Fruit fly (Drosophila melanogaster) whole organism, embryonic: ENCODE measurements around the gene Wdr33.

Experiments used
- Aef1 ChIP-seq: fragments of 200-800 bp; sonication (Bioruptor generic); IDR thresholded peaks from 3 replicates; pipeline ENCODE4 v1.3.6; 2022; ENCODE audit warnings: missing biosample characterization, missing genetic modification characterization
- Asciz ChIP-seq: fragments of 200-800 bp; sonication (Bioruptor generic); optimal IDR thresholded peaks from 2 replicates; lab custom pipeline; 2017; ENCODE audit warnings: missing biosample characterization, mild to moderate bottlenecking, missing genetic modification characterization, missing genetic modification reagents
- CG10959 ChIP-seq: fragments of 200-800 bp; sonication (Bioruptor generic); IDR thresholded peaks from 2 replicates; pipeline ENCODE4 v1.3.6; 2022; ENCODE audit warnings: missing biosample characterization, missing genetic modification characterization
- CG11504 ChIP-seq: fragments of 200-800 bp; sonication (Bioruptor generic); optimal IDR thresholded peaks from 3 replicates; lab custom pipeline; 2019; ENCODE audit warnings: missing biosample characterization, mild to moderate bottlenecking, missing genetic modification characterization, moderate library complexity
- CG11560 ChIP-seq: fragments of 200-800 bp; sonication (Bioruptor generic); IDR thresholded peaks from 3 replicates; pipeline ENCODE4 v1.3.6; 2022; ENCODE audit warnings: missing biosample characterization, missing genetic modification characterization
- CG13424 ChIP-seq: fragments of 200-800 bp; sonication (Bioruptor generic); optimal IDR thresholded peaks from 2 replicates; lab custom pipeline; 2019; ENCODE audit warnings: missing biosample characterization, mild to moderate bottlenecking, missing genetic modification characterization, moderate library complexity
- CG14050 ChIP-seq: fragments of 200-800 bp; sonication (Bioruptor generic); IDR thresholded peaks from 3 replicates; pipeline ENCODE4 v1.3.6; 2022; ENCODE audit warnings: missing biosample characterization, missing genetic modification characterization
- CG15011 ChIP-seq: fragments of 200-800 bp; sonication (Bioruptor generic); optimal IDR thresholded peaks from 3 replicates; lab custom pipeline; 2018; ENCODE audit warnings: missing biosample characterization, mild to moderate bottlenecking, missing genetic modification characterization
- CG15073 ChIP-seq: fragments of 200-800 bp; sonication (Bioruptor generic); optimal IDR thresholded peaks from 2 replicates; lab custom pipeline; 2016; ENCODE audit warnings: missing biosample characterization, missing genetic modification characterization
- CG1529 ChIP-seq: fragments of 200-800 bp; sonication (Bioruptor generic); optimal IDR thresholded peaks from 3 replicates; lab custom pipeline; 2018; ENCODE audit warnings: missing biosample characterization, missing genetic modification characterization
- CG17912 ChIP-seq: fragments of 200-800 bp; sonication (Bioruptor generic); optimal IDR thresholded peaks from 2 replicates; lab custom pipeline; 2018; ENCODE audit warnings: missing biosample characterization, mild to moderate bottlenecking, missing genetic modification characterization
- CG18764 ChIP-seq: fragments of 200-800 bp; sonication (Bioruptor generic); optimal IDR thresholded peaks from 3 replicates; lab custom pipeline; 2016; ENCODE audit warnings: missing biosample characterization, missing genetic modification characterization
- CG2116 ChIP-seq: fragments of 200-800 bp; sonication (Bioruptor generic); optimal IDR thresholded peaks from 3 replicates; lab custom pipeline; 2018; ENCODE audit warnings: missing biosample characterization, mild to moderate bottlenecking, missing genetic modification characterization
- CG2678 ChIP-seq: fragments of 200-800 bp; sonication (Bioruptor generic); optimal IDR thresholded peaks from 3 replicates; lab custom pipeline; 2019; ENCODE audit warnings: missing biosample characterization, mild to moderate bottlenecking, missing genetic modification characterization, moderate library complexity
- CG2875 ChIP-seq: fragments of 200-800 bp; sonication (Bioruptor generic); optimal IDR thresholded peaks from 2 replicates; lab custom pipeline; 2017; ENCODE audit warnings: missing biosample characterization, mild to moderate bottlenecking, missing genetic modification characterization, missing genetic modification reagents
- CG31388 ChIP-seq: fragments of 200-800 bp; sonication (Bioruptor generic); optimal IDR thresholded peaks from 2 replicates; lab custom pipeline; 2016; ENCODE audit warnings: missing biosample characterization, missing genetic modification characterization
- CG34422 ChIP-seq: fragments of 200-800 bp; sonication (Bioruptor generic); IDR thresholded peaks from 3 replicates; pipeline ENCODE4 v1.3.6; 2022; ENCODE audit warnings: missing biosample characterization, missing genetic modification characterization
- CG3726 ChIP-seq: fragments of 200-800 bp; sonication (Bioruptor generic); IDR thresholded peaks from 3 replicates; pipeline ENCODE4, ENCODE4 v1.3.6; 2022; ENCODE audit warnings: missing biosample characterization, missing genetic modification characterization
- CG4282 ChIP-seq: fragments of 200-800 bp; sonication (Bioruptor generic); optimal IDR thresholded peaks from 2 replicates; lab custom pipeline; 2016; ENCODE audit warnings: missing biosample characterization, missing genetic modification characterization
- CG4328 ChIP-seq: fragments of 200-800 bp; sonication (Bioruptor generic); optimal IDR thresholded peaks from 3 replicates; lab custom pipeline; 2017; ENCODE audit warnings: missing biosample characterization, missing genetic modification reagents, missing genetic modification characterization
- CG4424 ChIP-seq: fragments of 200-800 bp; sonication (Bioruptor generic); optimal IDR thresholded peaks from 3 replicates; lab custom pipeline; 2016; ENCODE audit warnings: missing biosample characterization, missing genetic modification characterization
- CG8281 ChIP-seq: fragments of 200-800 bp; sonication (Bioruptor generic); optimal IDR thresholded peaks from 2 replicates; lab custom pipeline; 2018; ENCODE audit warnings: missing biosample characterization, mild to moderate bottlenecking, missing genetic modification characterization, moderate library complexity
- CG8924 ChIP-seq: fragments of 200-800 bp; optimal IDR thresholded peaks from 3 replicates; lab custom pipeline; 2019; ENCODE audit warnings: missing biosample characterization, mild to moderate bottlenecking, missing genetic modification characterization, moderate library complexity
- CG9609 ChIP-seq: fragments of 200-800 bp; sonication (Bioruptor generic); optimal IDR thresholded peaks from 3 replicates; lab custom pipeline; 2016; ENCODE audit warnings: missing biosample characterization, missing genetic modification characterization
- D19B ChIP-seq: fragments of 200-800 bp; sonication (Bioruptor generic); optimal IDR thresholded peaks from 2 replicates; lab custom pipeline; 2017; ENCODE audit warnings: missing biosample characterization, mild to moderate bottlenecking, missing genetic modification characterization
- Oaz ChIP-seq: fragments of 200-800 bp; sonication (Bioruptor generic); IDR thresholded peaks from 2 replicates; pipeline ENCODE4 v1.3.6; 2022; ENCODE audit warnings: missing biosample characterization, missing genetic modification characterization
- Poxn ChIP-seq: fragments of 200-800 bp; sonication (Bioruptor generic); IDR thresholded peaks from 2 replicates; pipeline ENCODE4 v1.3.6; 2022; ENCODE audit warnings: missing biosample characterization, missing genetic modification characterization
- Scr ChIP-seq: fragments of 200-800 bp; sonication (Bioruptor generic); IDR thresholded peaks from 2 replicates; pipeline ENCODE4 v1.3.6; 2022; ENCODE audit warnings: missing biosample characterization, missing genetic modification characterization; ENCODE audit not compliant: partially characterized antibody
- Sox100B ChIP-seq: fragments of 200-800 bp; sonication (Bioruptor generic); optimal IDR thresholded peaks from 3 replicates; lab custom pipeline; 2018; ENCODE audit warnings: missing biosample characterization, mild to moderate bottlenecking, missing genetic modification characterization
- Sry-δ ChIP-seq: fragments of 200-800 bp; sonication (Bioruptor generic); optimal IDR thresholded peaks from 2 replicates; lab custom pipeline; 2016; ENCODE audit warnings: missing biosample characterization, missing genetic modification characterization
- Taf1 ChIP-seq: fragments of 200-800 bp; sonication (Bioruptor generic); IDR thresholded peaks from 2 replicates; pipeline ENCODE4 v1.3.6; 2022; ENCODE audit warnings: missing biosample characterization, missing genetic modification characterization
- chn ChIP-seq: fragments of 200-800 bp; sonication (Bioruptor generic); optimal IDR thresholded peaks from 2 replicates; lab custom pipeline; 2016; ENCODE audit warnings: missing biosample characterization, missing genetic modification characterization
- disco-r ChIP-seq: fragments of 200-800 bp; sonication (Bioruptor generic); optimal IDR thresholded peaks from 2 replicates; lab custom pipeline; 2016; ENCODE audit warnings: missing biosample characterization, missing genetic modification characterization
- eve ChIP-seq, 2 experiments: fragments of >200 bp; optimal IDR thresholded peaks; 2 replicates each; lab custom pipeline; 2017; ENCODE audit warnings: missing biosample characterization in 2 of 2, missing genetic modification characterization in 2 of 2
- grn ChIP-seq: fragments of 200-800 bp; sonication (Bioruptor generic); optimal IDR thresholded peaks from 3 replicates; lab custom pipeline; 2017; ENCODE audit warnings: missing biosample characterization, missing genetic modification characterization
- hbn ChIP-seq: fragments of 200-800 bp; sonication (Bioruptor generic); IDR thresholded peaks from 2 replicates; pipeline ENCODE4 v1.3.6; 2022; ENCODE audit warnings: missing biosample characterization, missing genetic modification characterization; ENCODE audit not compliant: partially characterized antibody
- her ChIP-seq: fragments of 200-800 bp; sonication (Bioruptor generic); optimal IDR thresholded peaks from 2 replicates; lab custom pipeline; 2016; ENCODE audit warnings: missing biosample characterization, missing genetic modification characterization
- klu ChIP-seq: fragments of 200-800 bp; sonication (Bioruptor generic); IDR thresholded peaks from 2 replicates; pipeline ENCODE4 v1.3.6; 2022; ENCODE audit warnings: missing biosample characterization, missing genetic modification characterization
- mld ChIP-seq: fragments of 200-800 bp; sonication (Bioruptor generic); IDR thresholded peaks from 3 replicates; pipeline ENCODE4 v1.3.6; 2022; ENCODE audit warnings: missing biosample characterization, missing genetic modification characterization; ENCODE audit not compliant: partially characterized antibody
- pan ChIP-seq, 4 experiments: fragments of >200 bp in 3 of 4; fragments of 200-800 bp in 1 of 4; sonication (Bioruptor generic) in 1 of 4; optimal IDR thresholded peaks in 3 of 4; IDR thresholded peaks in 1 of 4; 2 replicates each; pipeline versions ENCODE4 v1.3.6 to Lab custom; 2017 to 2022; ENCODE audit warnings: missing biosample characterization in 2 of 4, missing genetic modification characterization in 2 of 4, mixed read lengths in 1 of 4
- pho ChIP-seq: fragments of 200-800 bp; sonication (Bioruptor generic); optimal IDR thresholded peaks from 2 replicates; lab custom pipeline; 2016; ENCODE audit warnings: missing biosample characterization, missing genetic modification characterization
- ranshi ChIP-seq: fragments of 200-800 bp; sonication (Bioruptor generic); IDR thresholded peaks from 2 replicates; pipeline ENCODE4 v1.3.6; 2022; ENCODE audit warnings: missing biosample characterization, missing genetic modification characterization
- sim ChIP-seq: fragments of 200-800 bp; sonication (Bioruptor generic); IDR thresholded peaks from 2 replicates; pipeline ENCODE4 v1.3.6; 2022; ENCODE audit warnings: missing biosample characterization, missing genetic modification characterization
- sisA ChIP-seq: fragments of 200-800 bp; sonication (Bioruptor generic); IDR thresholded peaks from 2 replicates; pipeline ENCODE4 v1.3.6; 2022; ENCODE audit warnings: missing biosample characterization, missing genetic modification characterization
- tap ChIP-seq: fragments of 200-800 bp; optimal IDR thresholded peaks from 3 replicates; lab custom pipeline; 2019; ENCODE audit warnings: missing biosample characterization, mild to moderate bottlenecking, missing genetic modification characterization, moderate library complexity
- tgo ChIP-seq: fragments of 200-800 bp; sonication (Bioruptor generic); IDR thresholded peaks from 3 replicates; pipeline ENCODE4 v1.3.6; 2022; ENCODE audit warnings: missing biosample characterization, missing genetic modification characterization
- tll ChIP-seq, 2 experiments: fragments of 200-800 bp in 1 of 2; fragments of >200 bp in 1 of 2; sonication (Bioruptor generic) in 1 of 2; optimal IDR thresholded peaks; 2 replicates each; lab custom pipeline; 2017 to 2019; ENCODE audit warnings: missing biosample characterization in 2 of 2, missing genetic modification characterization in 2 of 2, mild to moderate bottlenecking in 1 of 2, moderate library complexity in 1 of 2
- tx ChIP-seq: fragments of 200-800 bp; sonication (Bioruptor generic); optimal IDR thresholded peaks from 2 replicates; lab custom pipeline; 2016; ENCODE audit warnings: missing biosample characterization, missing genetic modification characterization
- unpg ChIP-seq: fragments of 200-800 bp; sonication (Bioruptor generic); optimal IDR thresholded peaks from 3 replicates; lab custom pipeline; 2018; ENCODE audit warnings: missing biosample characterization, mild to moderate bottlenecking, missing genetic modification characterization, moderate library complexity
- zf30C ChIP-seq: fragments of 200-800 bp; sonication (Bioruptor generic); optimal IDR thresholded peaks from 3 replicates; lab custom pipeline; 2018; ENCODE audit warnings: missing biosample characterization, mild to moderate bottlenecking, missing genetic modification characterization

Wdr33 gene

DNA sequence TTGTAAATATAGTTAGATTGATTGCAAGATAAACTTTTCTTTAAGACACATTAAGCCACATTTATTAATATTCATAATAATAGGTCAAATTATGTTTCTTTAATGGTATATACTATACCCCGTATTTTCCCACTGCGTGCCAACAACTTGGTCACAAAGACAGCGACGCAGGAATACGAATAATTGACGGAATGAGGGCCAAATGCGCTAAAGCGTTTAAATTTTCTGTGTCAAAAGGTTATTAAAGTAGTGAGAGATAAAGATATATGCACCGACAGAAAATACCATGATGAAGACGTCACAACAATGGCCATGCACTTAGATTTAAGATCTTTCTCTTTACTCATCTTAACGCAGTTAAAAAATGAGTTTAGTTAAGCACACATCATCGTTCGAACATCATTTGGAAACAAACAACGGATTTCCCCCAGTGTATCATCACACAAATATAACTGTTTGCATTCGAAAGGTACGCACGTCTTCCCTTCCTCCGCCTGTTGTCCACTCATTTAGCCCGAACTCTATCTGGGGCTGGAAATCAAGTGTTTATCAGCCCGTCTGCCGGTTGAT lies 40.0 kb upstream of the Wdr33 start (continued):
- TF ChIP-seq hbn (GFP tag; lab: Robert Waterston, UW) = no peak
- TF ChIP-seq CG1529 (GFP tag; lab: Kevin White, UChicago) = peak; percentile 42
- TF ChIP-seq CG17912 (GFP tag; lab: Kevin White, UChicago) = no peak
- no peak for TF ChIP-seq CG10959
- peak; percentile 72 for TF ChIP-seq Sox100B (GFP tag; lab: Kevin White, UChicago)
- peak; percentile 50 for TF ChIP-seq CG18764 (GFP tag; lab: Kevin White, UChicago)
- peak; percentile 43 for TF ChIP-seq chn (GFP tag; lab: Kevin White, UChicago)
- peak; percentile 8 for TF ChIP-seq CG15073 (GFP tag; lab: Kevin White, UChicago)
- peak; percentile 19 for TF ChIP-seq CG2116 (GFP tag; lab: Kevin White, UChicago)
- no peak for TF ChIP-seq eve (GFP tag; optimal IDR thresholded peaks at IDR 0.05; lab: Kevin White, UChicago)
- TF ChIP-seq klu = peak; percentile 18; the same call in 1 of the 2 replicates
- peak; percentile 60 for TF ChIP-seq CG13424 (tag; lab: Kevin White, UChicago)
- peak; percentile 73 for TF ChIP-seq Asciz (GFP tag; lab: Kevin White, UChicago)
- TF ChIP-seq unpg (GFP tag; lab: Kevin White, UChicago) = peak; percentile 35
- peak; percentile 38 for TF ChIP-seq pho (GFP tag; lab: Kevin White, UChicago)
- peak; percentile 63; the same call in 2 of the 3 replicates for TF ChIP-seq CG34422 (GFP tag; lab: Robert Waterston, UW)
- no peak for TF ChIP-seq pan (optimal IDR thresholded peaks at IDR 0.05; lab: Kevin White, UChicago)
- peak in 1 of 2 experiments; percentile 68 for TF ChIP-seq pan (GFP tag; optimal IDR thresholded peaks at IDR 0.05 in 1 of 2, IDR thresholded peaks at IDR 0.05 in 1 of 2)
- no peak for TF ChIP-seq CG11560 (tag; lab: Robert Waterston, UW)
- no peak; the same call in 1 of the 2 replicates for TF ChIP-seq Taf1
- peak; percentile 47 for TF ChIP-seq tap
- TF ChIP-seq sim = no peak
- peak; percentile 95 for TF ChIP-seq grn (GFP tag; lab: Kevin White, UChicago)
- TF ChIP-seq her (GFP tag; lab: Kevin White, UChicago) = peak; percentile 44
- TF ChIP-seq CG14050 (GFP tag; lab: Robert Waterston, UW) = no peak
- TF ChIP-seq disco-r = no peak
- TF ChIP-seq tgo = peak; percentile 55
- TF ChIP-seq CG2678 (tag; lab: Kevin White, UChicago) = peak; percentile 80
- no peak for TF ChIP-seq Poxn
- no peak for TF ChIP-seq CG4328 (GFP tag; lab: Kevin White, UChicago)
- no peak for TF ChIP-seq Scr
- peak; percentile 57 for TF ChIP-seq CG9609 (GFP tag; lab: Kevin White, UChicago)
- TF ChIP-seq Oaz (GFP tag; lab: Robert Waterston, UW) = no peak
- TF ChIP-seq CG2875 (GFP tag; lab: Kevin White, UChicago) = peak; percentile 54
- TF ChIP-seq CG3726 (GFP tag; lab: Robert Waterston, UW) = peak; percentile 59; the same call in 1 of the 3 replicates
- TF ChIP-seq CG4282 (GFP tag; lab: Kevin White, UChicago) = no peak
- peak; percentile 30; the same call in 1 of the 3 replicates for TF ChIP-seq Aef1 (GFP tag; lab: Robert Waterston, UW)
- TF ChIP-seq D19B (GFP tag; lab: Kevin White, UChicago) = peak; percentile 38
- TF ChIP-seq mld (GFP tag; lab: Robert Waterston, UW) = no peak
- peak; percentile 74 for TF ChIP-seq CG8924 (tag; lab: Kevin White, UChicago)
- TF ChIP-seq CG31388 (GFP tag; lab: Kevin White, UChicago) = peak; percentile 0
- peak; percentile 34 for TF ChIP-seq zf30C (GFP tag; lab: Kevin White, UChicago)
- no peak for TF ChIP-seq tll (GFP tag; optimal IDR thresholded peaks at IDR 0.05; lab: Kevin White, UChicago)
- TF ChIP-seq CG4424 (GFP tag; lab: Kevin White, UChicago) = peak; percentile 80
- no peak for TF ChIP-seq Sry-δ (GFP tag; lab: Kevin White, UChicago)
- peak; percentile 78 for TF ChIP-seq sisA (GFP tag; lab: Robert Waterston, UW)
- TF ChIP-seq CG11504 = peak; percentile 83
- TF ChIP-seq CG8281 (tag; lab: Kevin White, UChicago) = peak; percentile 61
- no peak for TF ChIP-seq CG15011 (GFP tag; lab: Kevin White, UChicago)
- peak; percentile 14 for TF ChIP-seq tx (GFP tag; lab: Kevin White, UChicago)
- peak; percentile 65; the same call in 1 of the 2 replicates for TF ChIP-seq ranshi (GFP tag; lab: Robert Waterston, UW)
